Worm (Caenorhabditis elegans) whole organism, L4 larva: Measurements from ENCODE around the gene stdh-1.

ENCODE experiments used
- F37D6.2 ChIP-seq: sonication (generic microtip); optimal IDR thresholded peaks from 2 replicates; lab custom pipeline; 2016; ENCODE audit warnings: mild to moderate bottlenecking, missing genetic modification characterization, missing compliant biosample characterization
- F44E2.7 ChIP-seq: fragments of 200-800 bp; sonication (Bioruptor generic); IDR thresholded peaks from 2 replicates; pipeline ENCODE4 v2.1.2; 2022; ENCODE audit warnings: missing genetic modification characterization, missing compliant biosample characterization
- R02D3.7 ChIP-seq: fragments of 150-350 bp; sonication (generic microtip); optimal IDR thresholded peaks from 3 replicates; lab custom pipeline; 2014; ENCODE audit warnings: missing biosample characterization, missing genetic modification characterization
- T26A8.4 ChIP-seq: fragments of 200-800 bp; sonication (Bioruptor generic); IDR thresholded peaks from 2 replicates; pipeline ENCODE4 v1.3.6; 2022; ENCODE audit warnings: missing genetic modification characterization, missing compliant biosample characterization
- Y75B8A.6 ChIP-seq: fragments of 200-800 bp; sonication (Bioruptor generic); IDR thresholded peaks from 2 replicates; pipeline ENCODE4 v1.3.6; 2022; ENCODE audit warnings: missing genetic modification reagents, missing genetic modification characterization, missing compliant biosample characterization
- ZK546.5 ChIP-seq, 2 experiments: sonication (generic microtip); optimal IDR thresholded peaks; 2 replicates each; lab custom pipeline; 2017; ENCODE audit warnings: missing biosample characterization in 2 of 2, missing genetic modification characterization in 2 of 2
- aha-1 ChIP-seq: fragments of 150-350 bp; peaks from one replicate; lab custom pipeline; 2014; ENCODE audit warnings: missing biosample characterization, missing genetic modification characterization
- ceh-20 ChIP-seq: fragments of 200-800 bp; sonication (Bioruptor generic); IDR thresholded peaks from 2 replicates; pipeline ENCODE4 v1.3.6; 2022; ENCODE audit warnings: missing genetic modification reagents, missing genetic modification characterization, missing compliant biosample characterization
- ceh-28 ChIP-seq: fragments of 150-350 bp; optimal IDR thresholded peaks from 2 replicates; lab custom pipeline; 2014; ENCODE audit warnings: missing biosample characterization, missing genetic modification reagents, missing genetic modification characterization
- ceh-44 ChIP-seq: fragments of 200-800 bp; sonication (Bioruptor generic); IDR thresholded peaks from 2 replicates; pipeline ENCODE4 v1.3.6; 2022; ENCODE audit warnings: missing genetic modification reagents, missing genetic modification characterization, missing compliant biosample characterization
- cey-2 ChIP-seq: sonication (generic microtip); optimal IDR thresholded peaks from 3 replicates; lab custom pipeline; 2017; ENCODE audit warnings: missing genetic modification characterization, mild to moderate bottlenecking, missing compliant biosample characterization, antibody characterized with exemption, borderline replicate concordance; ENCODE audit not compliant: insufficient read depth
- daf-16 ChIP-seq, 3 experiments: sonication (generic microtip); optimal IDR thresholded peaks; 2 replicates each; lab custom pipeline; 2016 to 2017; ENCODE audit warnings: missing genetic modification characterization in 3 of 3, missing genetic modification reagents in 3 of 3, mild to moderate bottlenecking in 2 of 3, missing compliant biosample characterization in 2 of 3, missing biosample characterization in 1 of 3, moderate library complexity in 1 of 3
- dpl-1 ChIP-seq: fragments of 150-350 bp; optimal IDR thresholded peaks from 2 replicates; lab custom pipeline; 2014; ENCODE audit warnings: missing biosample characterization, missing genetic modification reagents, missing genetic modification characterization
- dve-1 ChIP-seq: sonication (generic microtip); optimal IDR thresholded peaks from 2 replicates; lab custom pipeline; 2017; ENCODE audit warnings: antibody characterized with exemption, mild to moderate bottlenecking, missing genetic modification characterization, missing compliant biosample characterization; ENCODE audit not compliant: insufficient read depth
- egl-27 ChIP-seq: sonication (generic microtip); optimal IDR thresholded peaks from 3 replicates; lab custom pipeline; 2017; ENCODE audit warnings: missing biosample characterization, missing genetic modification reagents, missing genetic modification characterization
- fkh-10 ChIP-seq: fragments of 150-350 bp; optimal IDR thresholded peaks from 2 replicates; lab custom pipeline; 2014; ENCODE audit warnings: missing biosample characterization, missing genetic modification reagents, missing genetic modification characterization
- hif-1 ChIP-seq, 2 experiments: sonication (generic microtip); optimal IDR thresholded peaks; 2 replicates each; lab custom pipeline; 2016 to 2017; ENCODE audit warnings: missing compliant biosample characterization in 2 of 2, missing genetic modification characterization in 2 of 2, missing genetic modification reagents in 2 of 2, missing genotype in 2 of 2, mild to moderate bottlenecking in 1 of 2
- hlh-11 ChIP-seq: fragments of 200-800 bp; sonication (Bioruptor generic); optimal IDR thresholded peaks from 2 replicates; lab custom pipeline; 2018; ENCODE audit warnings: mild to moderate bottlenecking, missing genetic modification characterization, missing compliant biosample characterization
- hmg-1.1 ChIP-seq: fragments of 200-800 bp; sonication (Bioruptor generic); IDR thresholded peaks from 2 replicates; pipeline ENCODE4 v1.3.6; 2022; ENCODE audit warnings: missing genetic modification reagents, missing genetic modification characterization, missing compliant biosample characterization
- lim-7 ChIP-seq: fragments of 200-800 bp; sonication (Bioruptor generic); IDR thresholded peaks from 2 replicates; pipeline ENCODE4 v1.3.6; 2022; ENCODE audit warnings: missing genetic modification characterization, missing compliant biosample characterization
- lsy-2 ChIP-seq, 2 experiments: fragments of 150-350 bp in 1 of 2; sonication (generic microtip) in 1 of 2; optimal IDR thresholded peaks; 2 replicates each; lab custom pipeline; 2014 to 2017; ENCODE audit warnings: missing biosample characterization in 2 of 2, missing genetic modification characterization in 2 of 2
- mdl-1 ChIP-seq, 2 experiments: fragments of 150-350 bp in 1 of 2; sonication (generic microtip) in 1 of 2; optimal IDR thresholded peaks; 2 replicates each; lab custom pipeline; 2014 to 2017; ENCODE audit warnings: missing biosample characterization in 2 of 2, missing genetic modification characterization in 2 of 2
- mdt-29 ChIP-seq: fragments of 200-800 bp; sonication (Bioruptor generic); IDR thresholded peaks from 2 replicates; pipeline ENCODE4 v1.3.6; 2022; ENCODE audit warnings: missing genetic modification reagents, missing genetic modification characterization, missing compliant biosample characterization
- mes-2 ChIP-seq: sonication (generic microtip); optimal IDR thresholded peaks from 2 replicates; lab custom pipeline; 2016; ENCODE audit warnings: missing genotype, mild to moderate bottlenecking, missing genetic modification characterization, missing compliant biosample characterization; ENCODE audit not compliant: poor library complexity, severe bottlenecking
- mxl-3 ChIP-seq: fragments of 200-800 bp; sonication (Bioruptor generic); optimal IDR thresholded peaks from 2 replicates; lab custom pipeline; 2018; ENCODE audit warnings: mild to moderate bottlenecking, missing genetic modification characterization, missing compliant biosample characterization
- nhr-10 ChIP-seq: fragments of 150-350 bp; optimal IDR thresholded peaks from 2 replicates; lab custom pipeline; 2014; ENCODE audit warnings: missing biosample characterization, missing genetic modification characterization
- nhr-102 ChIP-seq: sonication (generic microtip); optimal IDR thresholded peaks from 2 replicates; lab custom pipeline; 2016; ENCODE audit warnings: mild to moderate bottlenecking, missing genetic modification characterization, moderate library complexity, missing compliant biosample characterization
- nhr-11 ChIP-seq: fragments of 150-350 bp; optimal IDR thresholded peaks from 2 replicates; lab custom pipeline; 2014; ENCODE audit warnings: missing biosample characterization, missing genetic modification characterization
- nhr-237 ChIP-seq: sonication (generic microtip); optimal IDR thresholded peaks from 2 replicates; lab custom pipeline; 2017; ENCODE audit warnings: missing biosample characterization, missing genetic modification characterization
- nhr-25 ChIP-seq: sonication (generic microtip); optimal IDR thresholded peaks from 2 replicates; lab custom pipeline; 2017; ENCODE audit warnings: missing genetic modification characterization, mild to moderate bottlenecking, missing compliant biosample characterization, antibody characterized with exemption, moderate library complexity, borderline replicate concordance; ENCODE audit not compliant: insufficient read depth
- nhr-41 ChIP-seq: fragments of 200-800 bp; sonication (Bioruptor generic); IDR thresholded peaks from 2 replicates; pipeline ENCODE4 v1.3.6; 2022; ENCODE audit warnings: missing genetic modification reagents, missing genetic modification characterization, missing compliant biosample characterization
- nhr-48 ChIP-seq: sonication (generic microtip); optimal IDR thresholded peaks from 2 replicates; lab custom pipeline; 2016; ENCODE audit warnings: mild to moderate bottlenecking, missing genetic modification characterization, missing compliant biosample characterization
- nhr-6 ChIP-seq: fragments of 150-350 bp; optimal IDR thresholded peaks from 2 replicates; lab custom pipeline; 2014; ENCODE audit warnings: missing biosample characterization, missing genetic modification characterization
- nhr-76 ChIP-seq: fragments of 150-350 bp; optimal IDR thresholded peaks from 2 replicates; lab custom pipeline; 2014; ENCODE audit warnings: missing biosample characterization, missing genetic modification characterization
- nhr-77 ChIP-seq: fragments of 150-350 bp; optimal IDR thresholded peaks from 2 replicates; lab custom pipeline; 2014; ENCODE audit warnings: missing biosample characterization, missing genetic modification characterization
- php-3 ChIP-seq: fragments of 200-800 bp; sonication (Bioruptor generic); IDR thresholded peaks from 2 replicates; pipeline ENCODE4 v1.3.6; 2022; ENCODE audit warnings: missing genetic modification reagents, missing genetic modification characterization, missing compliant biosample characterization
- rbr-2 ChIP-seq: sonication (generic microtip); optimal IDR thresholded peaks from 2 replicates; lab custom pipeline; 2016; ENCODE audit warnings: missing genotype, missing genetic modification characterization, missing compliant biosample characterization
- saeg-2 ChIP-seq: fragments of 200-800 bp; sonication (Bioruptor generic); IDR thresholded peaks from 2 replicates; pipeline ENCODE4 v1.3.6; 2022; ENCODE audit warnings: missing genetic modification reagents, missing genetic modification characterization, missing compliant biosample characterization
- skn-1 ChIP-seq: fragments of 150-350 bp; optimal IDR thresholded peaks from 2 replicates; lab custom pipeline; 2014; ENCODE audit warnings: missing biosample characterization, missing genetic modification characterization
- snpc-1.2 ChIP-seq: fragments of 200-800 bp; sonication (Bioruptor generic); IDR thresholded peaks from 2 replicates; pipeline ENCODE4 v1.3.6; 2022; ENCODE audit warnings: missing genetic modification reagents, missing genetic modification characterization, missing compliant biosample characterization
- spr-1 ChIP-seq: sonication (generic microtip); optimal IDR thresholded peaks from 2 replicates; lab custom pipeline; 2016; ENCODE audit warnings: mild to moderate bottlenecking, missing genetic modification characterization, missing compliant biosample characterization
- unc-130 ChIP-seq: sonication (generic microtip); optimal IDR thresholded peaks from 2 replicates; lab custom pipeline; 2016; ENCODE audit warnings: missing genetic modification reagents, missing genetic modification characterization, missing compliant biosample characterization
- vab-7 ChIP-seq: fragments of 200-800 bp; sonication (Bioruptor generic); IDR thresholded peaks from 2 replicates; pipeline ENCODE4 v1.3.6; 2022; ENCODE audit warnings: missing genetic modification reagents, missing genetic modification characterization, missing compliant biosample characterization
- zfp-2 ChIP-seq: sonication (generic microtip); optimal IDR thresholded peaks from 2 replicates; lab custom pipeline; 2016; ENCODE audit warnings: mild to moderate bottlenecking, missing genetic modification characterization, missing compliant biosample characterization
- zip-2 ChIP-seq: fragments of 150-350 bp; optimal IDR thresholded peaks from 2 replicates; lab custom pipeline; 2014; ENCODE audit warnings: missing biosample characterization, missing genetic modification characterization
- ztf-11 ChIP-seq: fragments of 150-350 bp; optimal IDR thresholded peaks from 2 replicates; lab custom pipeline; 2014; ENCODE audit warnings: missing biosample characterization, missing genetic modification characterization

The stdh-1 gene

DNA sequence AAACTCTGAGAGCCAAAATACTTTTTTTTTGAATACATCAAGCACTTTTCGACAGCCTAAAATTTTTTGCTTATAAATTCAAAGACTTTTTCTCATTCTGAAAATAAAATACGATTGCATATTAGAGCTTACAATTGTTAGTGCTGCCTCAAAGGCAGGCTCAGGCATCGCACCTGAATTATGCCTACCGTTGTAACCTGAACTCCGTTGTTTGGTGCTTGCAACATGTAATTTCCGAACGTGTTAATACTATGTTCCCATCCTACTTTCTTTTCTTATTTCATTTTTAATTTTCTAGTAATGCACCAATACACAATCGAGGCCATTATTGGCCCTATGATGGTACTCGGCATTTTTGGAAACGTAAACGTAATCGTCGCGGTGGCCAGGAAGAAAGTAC is 18.9 kb upstream of the stdh-1 start, which contains the start of gene srsx-19:
Gene srsx-19, plus strand, starts transcription at position 301 of the 400 bp plus-strand sequence.
- TF ChIP-seq nhr-10 (tag; lab: Kevin White, UChicago) = no peak
- TF ChIP-seq aha-1 = peak; percentile 16

ce11 chrV:13889516-13889915 is 16.8 kb upstream of the stdh-1 start, which contains the start of gene spp-12:
TSS of gene spp-12 (plus strand) at chrV:13889816.
- TF ChIP-seq T26A8.4 (no peak), nhr-11 (tag; lab: Kevin White, UChicago) (no peak), nhr-102 (tag; lab: Kevin White, UChicago) (no peak), vab-7 (GFP tag; lab: Robert Waterston, UW) (no peak), cey-2 (tag; lab: Kevin White, UChicago) (no peak), hif-1 (tag; optimal IDR thresholded peaks at IDR 0.05; lab: Kevin White, UChicago) (no peak), ceh-20 (no peak), rbr-2 (tag; lab: Kevin White, UChicago) (no peak), dve-1 (no peak), ceh-44 (GFP tag; lab: Robert Waterston, UW) (no peak), hlh-11 (no peak), nhr-6 (tag; lab: Kevin White, UChicago) (no peak)

- TF ChIP-seq nhr-237 (no peak), fkh-10 (GFP tag; lab: Kevin White, UChicago) (no peak), lim-7 (GFP tag; lab: Robert Waterston, UW) (no peak), hif-1 (tag; optimal IDR thresholded peaks at IDR 0.05; lab: Kevin White, UChicago) (no peak), R02D3.7 (tag; lab: Kevin White, UChicago) (no peak), Y75B8A.6 (no peak), nhr-41 (GFP tag; lab: Robert Waterston, UW) (no peak), hmg-1.1 (GFP tag; lab: Robert Waterston, UW) (no peak), nhr-11 (tag; lab: Kevin White, UChicago) (no peak), spr-1 (tag; lab: Kevin White, UChicago) (no peak), mdt-29 (GFP tag; lab: Robert Waterston, UW) (no peak), zfp-2 (tag; lab: Kevin White, UChicago) (no peak), saeg-2 (GFP tag; lab: Robert Waterston, UW) (no peak), dpl-1 (GFP tag; lab: Kevin White, UChicago) (no peak), rbr-2 (tag; lab: Kevin White, UChicago) (no peak), nhr-102 (tag; lab: Kevin White, UChicago) (no peak), F37D6.2 (tag; lab: Kevin White, UChicago) (no peak), nhr-76 (no peak), zip-2 (tag; lab: Kevin White, UChicago) (no peak)
Observed at ce11 chrV:13890473-13890872, 15.8 kb upstream of the stdh-1 start, which contains the start of gene lbp-8. TSS of gene lbp-8 (plus strand) at chrV:13890773.

DNA sequence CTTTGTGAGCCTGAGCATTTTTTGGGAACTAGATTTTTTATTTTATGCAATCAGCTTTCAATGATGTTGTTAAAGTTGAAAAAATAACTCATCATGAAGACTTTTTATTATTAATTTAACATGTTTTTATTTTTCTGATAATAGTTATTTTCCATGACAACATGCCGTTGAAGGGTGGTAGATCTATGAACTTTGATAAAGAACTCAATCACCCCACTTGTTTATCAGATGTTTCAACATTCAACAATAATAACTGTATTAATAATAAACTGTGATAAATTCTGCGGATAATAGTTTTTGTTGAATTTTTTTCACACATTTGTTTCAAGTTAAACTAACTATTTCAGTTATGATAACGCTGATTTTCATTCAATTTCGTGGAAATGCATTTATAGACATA is 14.8 kb upstream of the stdh-1 start:
- TF ChIP-seq snpc-1.2 (GFP tag; lab: Robert Waterston, UW) = no peak
- TF ChIP-seq mdl-1 (tag; optimal IDR thresholded peaks at IDR 0.05; lab: Kevin White, UChicago) = no peak
- TF ChIP-seq mxl-3 (GFP tag; lab: Kevin White, UChicago) = no peak
- no peak for TF ChIP-seq nhr-48 (tag; lab: Kevin White, UChicago)
- TF ChIP-seq rbr-2 (tag; lab: Kevin White, UChicago) = no peak
- TF ChIP-seq nhr-25 (tag; lab: Kevin White, UChicago) = no peak
- TF ChIP-seq egl-27 (tag; lab: Kevin White, UChicago) = no peak
- TF ChIP-seq ceh-28 (tag; lab: Kevin White, UChicago) = no peak
- no peak for TF ChIP-seq ztf-11 (tag; lab: Kevin White, UChicago)
- no peak for TF ChIP-seq daf-16 (GFP tag; optimal IDR thresholded peaks at IDR 0.05; lab: Kevin White, UChicago)
- peak; percentile 96 for TF ChIP-seq daf-16 (tag; optimal IDR thresholded peaks at IDR 0.05; lab: Kevin White, UChicago)
- TF ChIP-seq nhr-102 (tag; lab: Kevin White, UChicago) = no peak
- no peak for TF ChIP-seq saeg-2 (GFP tag; lab: Robert Waterston, UW)
- no peak for TF ChIP-seq unc-130
- no peak for TF ChIP-seq ZK546.5 (tag; optimal IDR thresholded peaks at IDR 0.05; lab: Kevin White, UChicago)
- peak; percentile 55; the same call in 1 of the 2 replicates for TF ChIP-seq php-3
- no peak for TF ChIP-seq lsy-2 (tag; optimal IDR thresholded peaks at IDR 0.05; lab: Kevin White, UChicago)
- no peak for TF ChIP-seq mes-2 (tag; lab: Kevin White, UChicago)
- TF ChIP-seq F44E2.7 (GFP tag; lab: Robert Waterston, UW) = no peak
- TF ChIP-seq nhr-77 = peak; percentile 53
- TF ChIP-seq hlh-11 = peak; percentile 45
- no peak for TF ChIP-seq skn-1 (tag; lab: Kevin White, UChicago)
